Worm (Caenorhabditis elegans): ENCODE data around the gene nhr-237.
A peak's percentile ranks its signal among the peaks of the same experiment; 100 is the strongest.

nhr-237 gene

DNA sequence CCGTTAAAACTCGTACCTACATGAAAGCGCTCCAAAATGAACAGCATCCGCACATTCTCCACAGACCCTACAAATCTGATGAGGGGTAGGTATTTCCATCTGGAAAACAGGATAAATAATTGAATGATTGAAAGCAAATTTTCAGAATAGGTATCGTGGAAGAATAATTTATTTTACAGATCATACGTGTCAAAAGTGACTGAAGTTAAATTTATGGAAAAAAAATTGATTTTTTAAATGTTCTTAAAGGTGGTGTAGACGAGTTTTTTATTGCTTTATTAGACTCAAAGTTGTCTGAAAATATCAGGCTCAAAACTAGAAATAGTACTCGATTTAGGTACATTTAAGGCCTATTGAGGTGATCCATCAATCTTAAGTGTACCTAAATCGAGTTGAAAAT, at the start of gene nhr-237:
nhr-237 (minus strand) TSS at position 101 of the 400 bp plus-strand sequence.
- TF ChIP-seq nhr-12 (tag; optimal IDR thresholded peaks at IDR 0.05), result no peak

DNA sequence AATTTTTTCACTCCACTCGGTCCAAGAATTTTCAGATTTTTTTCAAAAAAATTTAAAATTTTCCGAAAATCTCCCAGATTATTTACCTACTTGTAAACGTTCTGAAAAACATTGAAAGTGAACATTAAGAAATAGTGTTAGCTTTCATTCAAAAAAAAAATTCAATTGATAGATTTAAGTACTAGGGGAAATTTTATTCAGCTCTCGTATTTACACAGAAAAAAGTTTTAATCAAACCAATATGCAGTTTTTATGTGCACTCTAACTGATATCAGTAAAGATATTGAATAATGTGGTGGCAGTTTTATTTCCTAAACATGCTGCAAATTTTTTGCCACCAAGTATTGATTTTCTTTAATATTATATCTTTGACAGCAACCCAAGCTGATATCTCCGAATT, 41.6 kb upstream of the nhr-237 start, which contains the start of gene irld-42:
irld-42 (plus strand) TSS at position 301 of the 400 bp plus-strand sequence.
- TF ChIP-seq nhr-10 (tag; optimal IDR thresholded peaks at IDR 0.05), result no peak
- no peak for TF ChIP-seq elt-3 (tag; optimal IDR thresholded peaks at IDR 0.05)
- no peak for TF ChIP-seq ZK546.5 (tag; optimal IDR thresholded peaks at IDR 0.05)

ce11 chrV:1666904-1667303, 40.3 kb upstream of the nhr-237 start, which contains the start of gene K04F1.8:
Gene K04F1.8 (plus strand): TSS chrV:1667204.
- TF ChIP-seq Y55F3AM.14 (GFP tag; optimal IDR thresholded peaks at IDR 0.05) (no peak), nhr-10 (tag; optimal IDR thresholded peaks at IDR 0.05) (no peak), nhr-77 (tag; optimal IDR thresholded peaks at IDR 0.05) (no peak)

- no peak for TF ChIP-seq ztf-11 (tag; optimal IDR thresholded peaks at IDR 0.05)
- TF ChIP-seq blmp-1 (tag; optimal IDR thresholded peaks at IDR 0.05; ENCODE audit: insufficient read depth), result no peak
- TF ChIP-seq dmd-4 (tag; optimal IDR thresholded peaks at IDR 0.05), result no peak
These were observed 38.3 kb upstream of the nhr-237 start, which contains the start of gene K04F1.9 for ce11 chrV:1664921-1665320. Gene K04F1.9 (plus strand): TSS chrV:1665221.

ce11 chrV:1662270-1662669, 35.6 kb upstream of the nhr-237 start, which contains the start of gene irld-40:
Gene irld-40 (plus strand): TSS chrV:1662570.
- TF ChIP-seq zag-1 (tag; optimal IDR thresholded peaks at IDR 0.05) (no peak), nhr-129 (tag; optimal IDR thresholded peaks at IDR 0.05) (no peak), ztf-4 (tag; optimal IDR thresholded peaks at IDR 0.05) (no peak), alr-1 (tag; optimal IDR thresholded peaks at IDR 0.05) (no peak), lin-13 (GFP tag; optimal IDR thresholded peaks at IDR 0.05) (no peak), skn-1 (tag; optimal IDR thresholded peaks at IDR 0.05) (no peak), Y55F3AM.14 (GFP tag; optimal IDR thresholded peaks at IDR 0.05) (no peak), ztf-1 (GFP tag; conservative IDR thresholded peaks at IDR 0.05) (no peak), C34F6.9 (tag; optimal IDR thresholded peaks at IDR 0.05) (no peak)

DNA sequence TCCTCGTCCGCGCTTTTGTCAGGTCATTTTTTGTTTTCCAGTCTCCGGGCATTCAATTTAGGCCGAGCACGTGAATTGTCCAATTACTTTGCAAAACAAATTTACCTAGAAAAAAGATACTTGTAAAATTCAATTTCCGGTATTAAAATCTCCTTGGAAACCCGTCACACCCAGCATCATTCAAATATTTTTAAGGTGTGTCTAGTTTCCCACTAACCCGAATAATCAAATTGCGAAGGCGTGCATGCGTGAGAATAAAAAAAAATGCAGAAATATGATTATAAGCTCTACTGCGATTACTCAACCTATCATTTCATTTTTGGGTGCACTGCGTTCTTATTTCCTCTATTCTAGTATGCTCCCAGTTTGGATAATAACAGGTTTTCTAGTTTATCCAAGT, 28.2 kb upstream of the nhr-237 start, which contains the start of gene irld-11:
irld-11 (plus strand) TSS at position 301 of the 400 bp plus-strand sequence.
- TF ChIP-seq ama-1 (optimal IDR thresholded peaks at IDR 0.05) (no peak), nhr-21 (tag; optimal IDR thresholded peaks at IDR 0.05) (peak; percentile 16)

DNA sequence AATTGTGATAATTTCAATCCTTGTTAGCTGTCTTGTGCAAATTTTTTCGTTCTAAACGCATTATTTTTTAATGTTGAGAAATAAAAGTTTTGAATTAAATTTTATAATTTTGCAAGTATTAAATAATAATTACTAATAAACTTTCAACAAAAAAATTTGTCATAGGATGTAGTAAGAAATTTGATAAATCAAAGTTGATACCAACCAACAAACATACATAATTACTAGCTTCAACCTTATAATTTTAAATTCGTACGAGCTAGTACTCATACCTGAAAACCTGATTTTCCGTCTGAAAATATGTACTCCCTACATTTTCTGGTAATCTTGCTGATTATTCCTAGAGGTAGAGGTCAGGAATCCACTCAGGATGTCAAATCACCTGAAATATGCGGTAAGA, 24.4 kb upstream of the nhr-237 start, which contains the start of gene irld-44:
irld-44 (plus strand) TSS at position 301 of the 400 bp plus-strand sequence.
- TF ChIP-seq ZK546.5 (tag; optimal IDR thresholded peaks at IDR 0.05), result no peak
- no peak for TF ChIP-seq sem-4 (tag; optimal IDR thresholded peaks at IDR 0.05)

ce11 chrV:1648000-1648399, 21.4 kb upstream of the nhr-237 start, which contains the start of gene irld-45:
Gene irld-45 (plus strand): TSS chrV:1648300.
- no peak for TF ChIP-seq aly-2 (tag; optimal IDR thresholded peaks at IDR 0.05)
- no peak for TF ChIP-seq mab-5 (tag; optimal IDR thresholded peaks at IDR 0.05)
- no peak for TF ChIP-seq lin-11 (tag; optimal IDR thresholded peaks at IDR 0.05)
- TF ChIP-seq elt-3 (tag; optimal IDR thresholded peaks at IDR 0.05), result no peak
- no peak for TF ChIP-seq alr-1 (tag; optimal IDR thresholded peaks at IDR 0.05)
- TF ChIP-seq unc-39 (tag; optimal IDR thresholded peaks at IDR 0.05), result no peak
- TF ChIP-seq ztf-4 (tag; optimal IDR thresholded peaks at IDR 0.05), result no peak
- no peak for TF ChIP-seq unc-55 (GFP tag; optimal IDR thresholded peaks at IDR 0.05)
- no peak for TF ChIP-seq peb-1 (tag; optimal IDR thresholded peaks at IDR 0.05)
- no peak for TF ChIP-seq crh-2 (tag; optimal IDR thresholded peaks at IDR 0.05)
- no peak for TF ChIP-seq nhr-11 (tag; optimal IDR thresholded peaks at IDR 0.05)
- TF ChIP-seq sma-9 (GFP tag; optimal IDR thresholded peaks at IDR 0.05), result no peak
- no peak for TF ChIP-seq sma-9 (tag; optimal IDR thresholded peaks at IDR 0.05)
- TF ChIP-seq ZK546.5 (tag; optimal IDR thresholded peaks at IDR 0.05), result no peak
- no peak for TF ChIP-seq blmp-1 (tag; optimal IDR thresholded peaks at IDR 0.05; ENCODE audit: insufficient read depth)
- no peak for TF ChIP-seq nhr-12 (tag; optimal IDR thresholded peaks at IDR 0.05)
- TF ChIP-seq elt-1 (tag; optimal IDR thresholded peaks at IDR 0.05), result no peak
- TF ChIP-seq gmeb-1 (tag; optimal IDR thresholded peaks at IDR 0.05), result no peak
- TF ChIP-seq skn-1 (tag; optimal IDR thresholded peaks at IDR 0.05), result no peak
- no peak for TF ChIP-seq ztf-1 (GFP tag; conservative IDR thresholded peaks at IDR 0.05)
